Fruit fly (Drosophila melanogaster) S2 (cell line): Measurements from ENCODE around the gene CG12231.

Source experiments
- CG8478 ChIP-seq: fragments of >200 bp; optimal IDR thresholded peaks from 2 replicates; lab custom pipeline; 2018
- CTCF ChIP-seq, 2 experiments: fragments of >200 bp; optimal IDR thresholded peaks; 2 replicates each; lab custom pipeline; 2018

Gene CG12231

dm6 chrX:19531642-19532041 is at the start of gene CG12231:
TSS of gene CG12231 (minus strand) at chrX:19531742.
- TF ChIP-seq CTCF (optimal IDR thresholded peaks at IDR 0.05; lab: Kevin White, UChicago), result no peak
- TF ChIP-seq CG8478 (lab: Kevin White, UChicago), result no peak

dm6 chrX:19579648-19580301 is 48.2 kb upstream of the CG12231 start, which contains the start of gene Tao:
TSS of gene Tao (minus strand) at chrX:19579800.
- no peak for TF ChIP-seq CG8478 (lab: Kevin White, UChicago)
- no peak for TF ChIP-seq CTCF (optimal IDR thresholded peaks at IDR 0.05; lab: Kevin White, UChicago)

dm6 chrX:19578908-19579647 is 47.5 kb upstream of the CG12231 start:
- TF ChIP-seq CTCF (optimal IDR thresholded peaks at IDR 0.05; lab: Kevin White, UChicago) (no peak), CG8478 (lab: Kevin White, UChicago) (no peak)

- TF ChIP-seq CG8478 (lab: Kevin White, UChicago) (no peak), CTCF (optimal IDR thresholded peaks at IDR 0.05; lab: Kevin White, UChicago) (no peak)
These were observed 46.5 kb upstream of the CG12231 start for dm6 chrX:19577940-19578632.

- TF ChIP-seq CTCF (optimal IDR thresholded peaks at IDR 0.05; lab: Kevin White, UChicago), result no peak
- no peak for TF ChIP-seq CG8478 (lab: Kevin White, UChicago)
These were observed 42.1 kb upstream of the CG12231 start for dm6 chrX:19573687-19574086.

dm6 chrX:19565714-19566316 is 34.3 kb upstream of the CG12231 start, which contains the start of the genes Grip84 and car:
TSS of gene Grip84 (minus strand) at chrX:19565764.
TSS of gene car (plus strand) at chrX:19566019.
- no peak for TF ChIP-seq CG8478 (lab: Kevin White, UChicago)
- TF ChIP-seq CTCF (optimal IDR thresholded peaks at IDR 0.05; lab: Kevin White, UChicago), result no peak

- TF ChIP-seq CG8478 (lab: Kevin White, UChicago), result no peak
- no peak for TF ChIP-seq CTCF (optimal IDR thresholded peaks at IDR 0.05; lab: Kevin White, UChicago)
These were observed 18.0 kb upstream of the CG12231 start for dm6 chrX:19549570-19549969.

- TF ChIP-seq CTCF (optimal IDR thresholded peaks at IDR 0.05; lab: Kevin White, UChicago), result no peak
- no peak for TF ChIP-seq CG8478 (lab: Kevin White, UChicago)
These were observed 16.9 kb upstream of the CG12231 start for dm6 chrX:19548438-19548837.

dm6 chrX:19547382-19547781 is 15.8 kb upstream of the CG12231 start, which contains the start of gene CG32532:
TSS of gene CG32532 (minus strand) at chrX:19547482.
- TF ChIP-seq CTCF (optimal IDR thresholded peaks at IDR 0.05; lab: Kevin White, UChicago) (no peak), CG8478 (lab: Kevin White, UChicago) (no peak)

dm6 chrX:19546658-19547038 is 15.1 kb upstream of the CG12231 start:
- TF ChIP-seq CTCF (optimal IDR thresholded peaks at IDR 0.05; lab: Kevin White, UChicago) (peak in 1 of 2 experiments; percentile 49), CG8478 (lab: Kevin White, UChicago) (no peak)

- TF ChIP-seq CG8478 (lab: Kevin White, UChicago), result no peak
- peak; percentile 64 to 80 for TF ChIP-seq CTCF (optimal IDR thresholded peaks at IDR 0.05; lab: Kevin White, UChicago)
These were observed 14.5 kb upstream of the CG12231 start for dm6 chrX:19545865-19546657.

dm6 chrX:19535394-19535793 is 3.9 kb upstream of the CG12231 start:
- TF ChIP-seq CTCF (optimal IDR thresholded peaks at IDR 0.05; lab: Kevin White, UChicago) (no peak), CG8478 (lab: Kevin White, UChicago) (no peak)

- TF ChIP-seq CG8478 (lab: Kevin White, UChicago), result no peak
- no peak for TF ChIP-seq CTCF (optimal IDR thresholded peaks at IDR 0.05; lab: Kevin White, UChicago)
These were observed 8.9 kb downstream of the CG12231 start for dm6 chrX:19522597-19522996.
